Fruit fly (Drosophila melanogaster): ENCODE results near the gene CG9970.

dm6 chr3L:2887399-2887798, 29.1 kb downstream of the CG9970 start:
- TF ChIP-seq Mnt (GFP tag; optimal IDR thresholded peaks at IDR 0.05) (no peak), CG5204 (GFP tag; optimal IDR thresholded peaks at IDR 0.05) (no peak), Clk (GFP tag; optimal IDR thresholded peaks at IDR 0.05) (no peak), bab1 (GFP tag; optimal IDR thresholded peaks at IDR 0.05) (no peak), Crg-1 (GFP tag; optimal IDR thresholded peaks at IDR 0.05) (no peak), kay (GFP tag; ENCODE audit: borderline replicate concordance) (no peak), ovo (GFP tag; optimal IDR thresholded peaks at IDR 0.05) (no peak), tj (GFP tag; optimal IDR thresholded peaks at IDR 0.05) (no peak), CG33017 (tag; optimal IDR thresholded peaks at IDR 0.05) (no peak), pad (GFP tag; optimal IDR thresholded peaks at IDR 0.05) (no peak)
